Fruit fly (Drosophila melanogaster): ENCODE data around the gene kuk.

Gene kuk

dm6 chr3R:17042838-17043569 lies 37.0 kb upstream of the kuk start, which contains the start of the genes bdwf and Patr-1 (continued):
- TF ChIP-seq bsh (GFP tag; optimal IDR thresholded peaks at IDR 0.05) (no peak), hb (GFP tag; IDR thresholded peaks at IDR 0.05; ENCODE audit: partially characterized antibody) (peak; percentile 94), dmrt99B (tag; optimal IDR thresholded peaks at IDR 0.05) (no peak), Sox100B (GFP tag; optimal IDR thresholded peaks at IDR 0.05) (peak; percentile 43), zen (tag; optimal IDR thresholded peaks at IDR 0.05) (peak; percentile 55), MBD-R2 (GFP tag; IDR thresholded peaks at IDR 0.05) (peak; percentile 66), bigmax (GFP tag; optimal IDR thresholded peaks at IDR 0.05) (no peak), Doc2 (GFP tag; IDR thresholded peaks at IDR 0.05) (no peak), Hr3 (GFP tag; optimal IDR thresholded peaks at IDR 0.05) (peak; percentile 35), CG9609 (GFP tag; optimal IDR thresholded peaks at IDR 0.05) (no peak), CG11247 (GFP tag; IDR thresholded peaks at IDR 0.05) (no peak), sqz (GFP tag; optimal IDR thresholded peaks at IDR 0.05) (no peak), slou (GFP tag; optimal IDR thresholded peaks at IDR 0.05) (peak; percentile 16), ewg (GFP tag; optimal IDR thresholded peaks at IDR 0.05) (no peak), Camta (GFP tag; optimal IDR thresholded peaks at IDR 0.05) (no peak), schlank (tag; optimal IDR thresholded peaks at IDR 0.05) (no peak), gro (GFP tag; optimal IDR thresholded peaks at IDR 0.05) (peak; percentile 15), chinmo (GFP tag; IDR thresholded peaks at IDR 0.05; ENCODE audit: partially characterized antibody) (peak; percentile 95), CG7372 (GFP tag; IDR thresholded peaks at IDR 0.05) (no peak), Drgx (GFP tag; IDR thresholded peaks at IDR 0.05) (no peak), CG10274 (GFP tag; optimal IDR thresholded peaks at IDR 0.05) (no peak), CG18599 (GFP tag; optimal IDR thresholded peaks at IDR 0.05) (no peak), CG16779 (GFP tag; IDR thresholded peaks at IDR 0.05) (no peak), danr (GFP tag; IDR thresholded peaks at IDR 0.05) (no peak), oc (tag; optimal IDR thresholded peaks at IDR 0.05) (no peak), CG17359 (tag; optimal IDR thresholded peaks at IDR 0.05) (no peak), B-H2 (GFP tag; optimal IDR thresholded peaks at IDR 0.05) (no peak), zfh1 (GFP tag; IDR thresholded peaks at IDR 0.05) (no peak), dm (GFP tag; optimal IDR thresholded peaks at IDR 0.05) (no peak), corto (GFP tag; optimal IDR thresholded peaks at IDR 0.05) (peak; percentile 5), gem (tag; optimal IDR thresholded peaks at IDR 0.05) (no peak), ems (GFP tag; optimal IDR thresholded peaks at IDR 0.05) (no peak), NC2α (GFP tag; optimal IDR thresholded peaks at IDR 0.05) (no peak), CoRest (tag; optimal IDR thresholded peaks at IDR 0.05) (peak; percentile 46), Atf-2 (GFP tag; optimal IDR thresholded peaks at IDR 0.05) (no peak), CG9932 (GFP tag; IDR thresholded peaks at IDR 0.05) (peak; percentile 38; the same call in 1 of the 2 replicates), crp (GFP tag; optimal IDR thresholded peaks at IDR 0.05) (peak in 1 of 2 experiments; percentile 6), trh (GFP tag; optimal IDR thresholded peaks at IDR 0.05) (no peak), inv (GFP tag; IDR thresholded peaks at IDR 0.05; ENCODE audit: partially characterized antibody) (peak; percentile 92), CG16863 (GFP tag; optimal IDR thresholded peaks at IDR 0.05) (no peak), Dbx (GFP tag; IDR thresholded peaks at IDR 0.05) (no peak), Hsf (GFP tag; optimal IDR thresholded peaks at IDR 0.05) (no peak), ash1 (GFP tag; optimal IDR thresholded peaks at IDR 0.05) (no peak), eyg (GFP tag; optimal IDR thresholded peaks at IDR 0.05) (no peak), CG16815 (GFP tag; optimal IDR thresholded peaks at IDR 0.05) (no peak), CG8924 (tag; optimal IDR thresholded peaks at IDR 0.05) (peak; percentile 36), Dp (GFP tag; optimal IDR thresholded peaks at IDR 0.05) (peak; percentile 29), vnd (GFP tag; IDR thresholded peaks at IDR 0.05; ENCODE audit: partially characterized antibody) (peak; percentile 93), CG10565 (GFP tag; optimal IDR thresholded peaks at IDR 0.05) (no peak), CG14441 (GFP tag; IDR thresholded peaks at IDR 0.05) (no peak)

All from whole organism, embryonic.